Worm (Caenorhabditis elegans) whole organism, L1 larva: ENCODE measurements around the gene srb-17.

Source experiments
- C04F5.9 ChIP-seq: sonication (generic microtip); optimal IDR thresholded peaks from 2 replicates; lab custom pipeline; 2016; ENCODE audit warnings: missing genetic modification characterization, missing compliant biosample characterization
- C16A3.4 ChIP-seq: fragments of 150-350 bp; optimal IDR thresholded peaks from 2 replicates; lab custom pipeline; 2014; ENCODE audit warnings: missing biosample characterization, missing genetic modification characterization
- C34B4.2 ChIP-seq: sonication (generic microtip); optimal IDR thresholded peaks from 2 replicates; lab custom pipeline; 2017; ENCODE audit warnings: mild to moderate bottlenecking, missing genetic modification characterization, missing compliant biosample characterization
- Y116A8C.19 ChIP-seq: sonication (generic microtip); optimal IDR thresholded peaks from 2 replicates; lab custom pipeline; 2016; ENCODE audit warnings: missing compliant biosample characterization, missing genetic modification characterization, borderline replicate concordance
- aha-1 ChIP-seq: fragments of 150-350 bp; optimal IDR thresholded peaks from 2 replicates; lab custom pipeline; 2014; ENCODE audit warnings: missing biosample characterization, missing genetic modification characterization
- alr-1 ChIP-seq: fragments of 200-800 bp; sonication (Bioruptor generic); optimal IDR thresholded peaks from 2 replicates; lab custom pipeline; 2018; ENCODE audit warnings: borderline replicate concordance, mild to moderate bottlenecking, missing genetic modification characterization, missing compliant biosample characterization
- aly-2 ChIP-seq: fragments of 150-350 bp; optimal IDR thresholded peaks from 2 replicates; lab custom pipeline; 2014; ENCODE audit warnings: missing biosample characterization, missing genetic modification characterization
- blmp-1 ChIP-seq: fragments of 150-350 bp; optimal IDR thresholded peaks from 2 replicates; lab custom pipeline; 2014; ENCODE audit warnings: missing biosample characterization, missing genetic modification characterization
- ceh-8 ChIP-seq: fragments of 200-800 bp; sonication (Bioruptor generic); optimal IDR thresholded peaks from 2 replicates; lab custom pipeline; 2018; ENCODE audit warnings: mild to moderate bottlenecking, missing genetic modification characterization, moderate library complexity, missing compliant biosample characterization
- ceh-90 ChIP-seq: sonication (generic microtip); optimal IDR thresholded peaks from 2 replicates; lab custom pipeline; 2016; ENCODE audit warnings: missing genetic modification characterization, missing compliant biosample characterization
- dsc-1 ChIP-seq: sonication (generic microtip); optimal IDR thresholded peaks from 2 replicates; lab custom pipeline; 2016; ENCODE audit warnings: mild to moderate bottlenecking, missing genetic modification characterization, missing compliant biosample characterization
- efl-1 ChIP-seq, 4 experiments: fragments of 150-350 bp; optimal IDR thresholded peaks in 3 of 4; peaks in 1 of 4; 1 replicate in 1 of 4; 2 replicates in 3 of 4; lab custom pipeline; 2014; ENCODE audit warnings: missing biosample characterization in 2 of 4, missing genetic modification characterization in 2 of 4, missing genetic modification reagents in 2 of 4
- efl-3 ChIP-seq: fragments of 200-800 bp; sonication (Bioruptor generic); optimal IDR thresholded peaks from 2 replicates; lab custom pipeline; 2018; ENCODE audit warnings: mild to moderate bottlenecking, missing genetic modification characterization, missing compliant biosample characterization
- egl-13 ChIP-seq: sonication (generic microtip); optimal IDR thresholded peaks from 2 replicates; lab custom pipeline; 2016; ENCODE audit warnings: missing genotype, missing genetic modification reagents, missing genetic modification characterization, missing compliant biosample characterization
- elt-2 ChIP-seq: sonication (generic microtip); optimal IDR thresholded peaks from 2 replicates; lab custom pipeline; 2016; ENCODE audit warnings: missing genetic modification characterization, mild to moderate bottlenecking, inconsistent platforms, missing compliant biosample characterization, missing genetic modification reagents
- elt-3 ChIP-seq, 6 experiments: fragments of 150-350 bp in 1 of 6; sonication (generic microtip); optimal IDR thresholded peaks; 2 replicates each; lab custom pipeline; 2017 to 2018; ENCODE audit warnings: missing biosample characterization in 6 of 6, missing genetic modification characterization in 6 of 6, inconsistent platforms in 1 of 6
- fkh-10 ChIP-seq: sonication (generic microtip); optimal IDR thresholded peaks from 2 replicates; lab custom pipeline; 2017; ENCODE audit warnings: missing biosample characterization, missing genetic modification reagents, missing genetic modification characterization
- fkh-4 ChIP-seq: sonication (generic microtip); optimal IDR thresholded peaks from 2 replicates; lab custom pipeline; 2016; ENCODE audit warnings: missing compliant biosample characterization, missing genetic modification characterization, borderline replicate concordance
- fkh-8 ChIP-seq: sonication (generic microtip); optimal IDR thresholded peaks from 2 replicates; lab custom pipeline; 2016; ENCODE audit warnings: mild to moderate bottlenecking, missing genetic modification characterization, missing compliant biosample characterization
- hlh-17 ChIP-seq: fragments of 200-800 bp; sonication (Bioruptor generic); optimal IDR thresholded peaks from 2 replicates; lab custom pipeline; 2018; ENCODE audit warnings: missing genetic modification characterization, mild to moderate bottlenecking, missing compliant biosample characterization, moderate library complexity, borderline replicate concordance
- hlh-4 ChIP-seq: sonication (generic microtip); optimal IDR thresholded peaks from 2 replicates; lab custom pipeline; 2016; ENCODE audit warnings: mild to moderate bottlenecking, missing genetic modification characterization, missing compliant biosample characterization
- hpl-2 ChIP-seq: fragments of 150-350 bp; optimal IDR thresholded peaks from 2 replicates; lab custom pipeline; 2014; ENCODE audit warnings: missing biosample characterization, missing genetic modification reagents, missing genetic modification characterization
- jun-1 ChIP-seq: fragments of 150-350 bp; optimal IDR thresholded peaks from 2 replicates; lab custom pipeline; 2014; ENCODE audit warnings: missing biosample characterization, missing genetic modification reagents, missing genetic modification characterization
- lin-14 ChIP-seq: fragments of 200-800 bp; sonication (Bioruptor generic); optimal IDR thresholded peaks from 2 replicates; lab custom pipeline; 2018; ENCODE audit warnings: mild to moderate bottlenecking, missing genetic modification characterization, moderate library complexity, missing compliant biosample characterization
- lir-3 ChIP-seq: sonication (generic microtip); optimal IDR thresholded peaks from 2 replicates; lab custom pipeline; 2016; ENCODE audit warnings: mild to moderate bottlenecking, missing genetic modification characterization, moderate library complexity, missing compliant biosample characterization; ENCODE audit not compliant: poor library complexity
- lsy-2 ChIP-seq, 2 experiments: fragments of 150-350 bp; optimal IDR thresholded peaks; 2 replicates each; lab custom pipeline; 2014; ENCODE audit warnings: missing biosample characterization in 2 of 2, missing genetic modification characterization in 2 of 2
- mef-2 ChIP-seq: fragments of 150-350 bp; optimal IDR thresholded peaks from 2 replicates; lab custom pipeline; 2014; ENCODE audit warnings: missing biosample characterization, missing genetic modification characterization
- mep-1 ChIP-seq: fragments of 150-350 bp; optimal IDR thresholded peaks from 2 replicates; lab custom pipeline; 2014; ENCODE audit warnings: missing biosample characterization, missing genetic modification characterization
- nhr-12 ChIP-seq: sonication (generic microtip); optimal IDR thresholded peaks from 2 replicates; lab custom pipeline; 2017; ENCODE audit warnings: missing biosample characterization, missing genetic modification characterization
- nhr-237 ChIP-seq: fragments of 150-350 bp; optimal IDR thresholded peaks from 2 replicates; lab custom pipeline; 2014; ENCODE audit warnings: missing biosample characterization, missing genetic modification characterization
- nhr-47 ChIP-seq: sonication (generic microtip); optimal IDR thresholded peaks from 2 replicates; lab custom pipeline; 2016; ENCODE audit warnings: mild to moderate bottlenecking, missing genetic modification characterization, moderate library complexity, missing compliant biosample characterization
- nhr-71 ChIP-seq: sonication (generic microtip); optimal IDR thresholded peaks from 2 replicates; lab custom pipeline; 2016; ENCODE audit warnings: mild to moderate bottlenecking, missing genetic modification characterization, moderate library complexity, missing compliant biosample characterization
- nhr-90 ChIP-seq: sonication (generic microtip); optimal IDR thresholded peaks from 2 replicates; lab custom pipeline; 2016; ENCODE audit warnings: mild to moderate bottlenecking, missing genetic modification characterization, missing compliant biosample characterization; ENCODE audit not compliant: poor library complexity
- pax-3 ChIP-seq: fragments of 200-800 bp; sonication (Bioruptor generic); optimal IDR thresholded peaks from 2 replicates; lab custom pipeline; 2018; ENCODE audit warnings: mild to moderate bottlenecking, missing genetic modification characterization, moderate library complexity, missing compliant biosample characterization
- pqm-1 ChIP-seq: sonication (generic microtip); optimal IDR thresholded peaks from 3 replicates; lab custom pipeline; 2017; ENCODE audit warnings: missing biosample characterization, missing genetic modification characterization
- rnt-1 ChIP-seq: sonication (generic microtip); optimal IDR thresholded peaks from 2 replicates; lab custom pipeline; 2016; ENCODE audit warnings: mild to moderate bottlenecking, missing genetic modification characterization, moderate library complexity, missing compliant biosample characterization
- skn-1 ChIP-seq: fragments of 150-350 bp; optimal IDR thresholded peaks from 2 replicates; lab custom pipeline; 2014; ENCODE audit warnings: missing biosample characterization, missing genetic modification characterization
- snu-23 ChIP-seq: sonication (generic microtip); optimal IDR thresholded peaks from 2 replicates; lab custom pipeline; 2016; ENCODE audit warnings: missing genetic modification characterization, missing compliant biosample characterization
- tlp-1 ChIP-seq: fragments of 150-350 bp; optimal IDR thresholded peaks from 2 replicates; lab custom pipeline; 2014; ENCODE audit warnings: missing biosample characterization, missing genetic modification characterization
- unc-130 ChIP-seq: fragments of 150-350 bp; optimal IDR thresholded peaks from 2 replicates; lab custom pipeline; 2017; ENCODE audit warnings: missing biosample characterization, missing genetic modification characterization, inconsistent platforms
- unc-30 ChIP-seq: sonication (generic microtip); optimal IDR thresholded peaks from 2 replicates; lab custom pipeline; 2017; ENCODE audit warnings: missing biosample characterization, missing genetic modification characterization
- unc-86 ChIP-seq: sonication (generic microtip); optimal IDR thresholded peaks from 2 replicates; lab custom pipeline; 2016; ENCODE audit warnings: missing genetic modification characterization, missing compliant biosample characterization
- unc-98 ChIP-seq: fragments of 200-800 bp; sonication (Bioruptor generic); IDR thresholded peaks from 2 replicates; pipeline ENCODE4 v1.3.6; 2022; ENCODE audit warnings: missing genetic modification characterization, missing compliant biosample characterization
- xbp-1 ChIP-seq: sonication (generic microtip); optimal IDR thresholded peaks from 2 replicates; lab custom pipeline; 2016; ENCODE audit warnings: missing genetic modification characterization, missing compliant biosample characterization
- zag-1 ChIP-seq: fragments of 150-350 bp; optimal IDR thresholded peaks from 2 replicates; lab custom pipeline; 2014; ENCODE audit warnings: missing biosample characterization, missing genetic modification characterization
- zip-4 ChIP-seq: fragments of 200-800 bp; sonication (Bioruptor generic); optimal IDR thresholded peaks from 2 replicates; lab custom pipeline; 2018; ENCODE audit warnings: mild to moderate bottlenecking, missing genetic modification characterization, moderate library complexity, missing compliant biosample characterization
- ztf-11 ChIP-seq, 2 experiments: sonication (generic microtip); optimal IDR thresholded peaks; 2 replicates each; lab custom pipeline; 2016 to 2017; ENCODE audit warnings: missing genetic modification characterization in 2 of 2, missing biosample characterization in 1 of 2, missing compliant biosample characterization in 1 of 2
- ztf-4 ChIP-seq: fragments of 150-350 bp; optimal IDR thresholded peaks from 2 replicates; lab custom pipeline; 2014; ENCODE audit warnings: missing biosample characterization, missing genetic modification characterization

Gene srb-17

DNA sequence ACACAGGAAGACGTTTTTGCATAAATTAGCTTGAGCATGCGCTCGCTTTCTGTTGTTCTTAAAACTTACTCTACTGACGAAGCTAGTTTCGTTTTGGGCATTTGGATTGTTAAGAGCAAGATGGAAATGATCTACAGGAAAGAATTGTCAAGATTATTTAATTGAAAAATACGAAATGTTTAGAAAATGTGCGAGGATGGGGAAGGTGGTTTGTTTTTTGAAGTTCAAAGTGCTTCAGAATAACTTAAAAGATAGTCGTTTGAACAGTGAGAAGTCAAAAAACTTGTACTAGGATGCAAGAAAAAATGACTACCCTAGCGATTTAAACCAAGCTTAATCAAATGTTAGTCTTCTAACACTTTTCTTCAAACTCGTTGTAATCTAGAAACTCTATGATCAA is at the start of gene srb-17:
srb-17 (minus strand) TSS at position 101 of the 400 bp plus-strand sequence.
- TF ChIP-seq pqm-1 (tag; lab: Kevin White, UChicago) (no peak), lir-3 (tag; lab: Kevin White, UChicago) (no peak), fkh-10 (no peak), blmp-1 (no peak), mef-2 (tag; lab: Kevin White, UChicago) (no peak), mep-1 (tag; lab: Kevin White, UChicago) (no peak), nhr-90 (tag; lab: Kevin White, UChicago) (no peak), unc-30 (tag; lab: Kevin White, UChicago) (no peak), egl-13 (tag; lab: Kevin White, UChicago) (no peak), ztf-11 (tag; optimal IDR thresholded peaks at IDR 0.05; lab: Kevin White, UChicago) (no peak), skn-1 (tag; lab: Kevin White, UChicago) (no peak), rnt-1 (tag; lab: Kevin White, UChicago) (no peak)

DNA sequence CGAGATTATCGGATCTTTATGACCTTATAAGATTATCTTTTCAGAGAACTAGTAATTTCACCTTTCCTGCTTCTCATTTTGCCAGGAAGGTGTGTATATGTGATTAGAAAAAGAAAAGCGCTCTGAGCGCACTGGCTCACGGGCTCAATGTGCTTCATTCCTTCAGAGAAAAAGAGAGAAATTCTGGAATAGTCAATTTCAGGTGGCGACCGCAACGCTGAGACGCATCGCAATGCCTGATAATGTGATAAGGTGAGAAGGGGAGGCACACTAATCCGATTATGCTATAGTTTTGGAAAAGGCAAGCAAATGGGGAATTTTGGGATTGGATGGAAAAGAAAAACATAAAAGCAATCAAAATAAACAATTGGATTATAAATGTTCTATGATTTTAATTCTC is 49.0 kb upstream of the srb-17 start:
- TF ChIP-seq tlp-1 (tag; lab: Kevin White, UChicago) (no peak), nhr-71 (tag; lab: Kevin White, UChicago) (peak; percentile 45), nhr-47 (tag; lab: Kevin White, UChicago) (peak; percentile 42), dsc-1 (tag; lab: Kevin White, UChicago) (peak; percentile 85), fkh-8 (tag; lab: Kevin White, UChicago) (peak; percentile 80), pax-3 (tag; lab: Kevin White, UChicago) (peak; percentile 24), jun-1 (tag; lab: Kevin White, UChicago) (no peak), fkh-4 (tag; lab: Kevin White, UChicago) (no peak), zip-4 (GFP tag; lab: Kevin White, UChicago) (no peak), lir-3 (tag; lab: Kevin White, UChicago) (no peak), snu-23 (no peak), egl-13 (tag; lab: Kevin White, UChicago) (peak; percentile 52), zag-1 (tag; lab: Kevin White, UChicago) (no peak)

DNA sequence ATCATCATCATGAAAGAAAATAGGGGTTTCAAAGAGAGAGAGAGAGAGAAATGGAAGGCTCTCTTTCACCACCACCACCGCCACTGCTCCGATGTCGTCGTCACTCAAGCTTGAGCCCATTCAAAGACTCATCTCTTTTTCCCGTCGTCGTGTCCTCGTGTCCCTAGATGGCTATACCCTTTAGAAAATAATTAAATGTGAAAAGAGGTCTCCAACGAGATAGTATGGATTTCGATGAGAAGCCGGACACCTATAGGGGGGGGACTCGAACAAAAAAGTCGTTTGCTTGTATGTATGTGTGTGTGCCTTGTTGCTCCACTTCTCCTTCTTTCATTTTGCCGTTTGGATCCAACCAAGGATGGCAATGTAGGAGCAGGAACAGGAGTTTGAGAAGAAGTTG is 48.0 kb upstream of the srb-17 start:
- TF ChIP-seq nhr-47 (tag; lab: Kevin White, UChicago) (peak; percentile 12), aha-1 (tag; lab: Kevin White, UChicago) (no peak), elt-2 (tag; lab: Kevin White, UChicago) (no peak), nhr-237 (tag; lab: Kevin White, UChicago) (no peak), lir-3 (tag; lab: Kevin White, UChicago) (no peak), efl-1 (optimal IDR thresholded peaks at IDR 0.05; lab: Kevin White, UChicago) (no peak), efl-1 (GFP tag; optimal IDR thresholded peaks at IDR 0.05 in 1 of 2; lab: Kevin White, UChicago) (no peak), ztf-4 (tag; lab: Kevin White, UChicago) (no peak), nhr-12 (no peak), C16A3.4 (tag; lab: Kevin White, UChicago) (no peak), lsy-2 (tag; optimal IDR thresholded peaks at IDR 0.05; lab: Kevin White, UChicago) (peak in 1 of 2 experiments; percentile 7), hlh-4 (no peak), blmp-1 (no peak), Y116A8C.19 (tag; lab: Kevin White, UChicago) (no peak), aly-2 (no peak), hpl-2 (no peak), C34B4.2 (tag; lab: Kevin White, UChicago) (no peak), elt-3 (tag; optimal IDR thresholded peaks at IDR 0.05; lab: Kevin White, UChicago) (no peak), alr-1 (tag; lab: Kevin White, UChicago) (no peak), mep-1 (tag; lab: Kevin White, UChicago) (no peak), unc-98 (no peak), pqm-1 (tag; lab: Kevin White, UChicago) (no peak), unc-130 (no peak), zag-1 (tag; lab: Kevin White, UChicago) (no peak), ceh-8 (GFP tag; lab: Kevin White, UChicago) (no peak), nhr-71 (tag; lab: Kevin White, UChicago) (peak; percentile 10), xbp-1 (tag; lab: Kevin White, UChicago) (no peak), ceh-90 (tag; lab: Kevin White, UChicago) (no peak), hlh-17 (no peak), C04F5.9 (tag; lab: Kevin White, UChicago) (no peak), unc-86 (peak; percentile 42), efl-3 (no peak), lin-14 (peak; percentile 69)
